Fruit fly (Drosophila melanogaster) whole organism, embryonic: ENCODE measurements around the gene GILT3.

Source experiments
- Adf1 ChIP-seq: fragments of 200-800 bp; sonication (Bioruptor generic); IDR thresholded peaks from 2 replicates; pipeline ENCODE4 v1.3.6; 2022; ENCODE audit warnings: missing biosample characterization, missing genetic modification characterization
- Atf3 ChIP-seq: fragments of 200-800 bp; sonication (Bioruptor generic); optimal IDR thresholded peaks from 3 replicates; lab custom pipeline; 2016; ENCODE audit warnings: missing biosample characterization, missing genetic modification characterization
- BtbVII ChIP-seq: fragments of 200-800 bp; sonication (Bioruptor generic); optimal IDR thresholded peaks from 3 replicates; lab custom pipeline; 2017; ENCODE audit warnings: missing biosample characterization, mild to moderate bottlenecking, missing genetic modification characterization
- CG1024 ChIP-seq: fragments of 200-800 bp; sonication (Bioruptor generic); IDR thresholded peaks from 2 replicates; pipeline ENCODE4 v1.3.6; 2022; ENCODE audit warnings: missing biosample characterization, missing genetic modification characterization
- CG10462 ChIP-seq: fragments of 200-800 bp; sonication (Bioruptor generic); optimal IDR thresholded peaks from 2 replicates; lab custom pipeline; 2016; ENCODE audit warnings: missing biosample characterization, missing genetic modification characterization
- CG11093 ChIP-seq: fragments of 200-800 bp; sonication (Bioruptor generic); IDR thresholded peaks from 3 replicates; pipeline ENCODE4 v1.3.6; 2022; ENCODE audit warnings: missing biosample characterization, missing genetic modification characterization
- CG12219 ChIP-seq: fragments of 200-800 bp; sonication (Bioruptor generic); optimal IDR thresholded peaks from 3 replicates; lab custom pipeline; 2018; ENCODE audit warnings: missing biosample characterization, mild to moderate bottlenecking, missing genetic modification characterization
- CG1233 ChIP-seq: fragments of 200-800 bp; sonication (Bioruptor generic); optimal IDR thresholded peaks from 4 replicates; lab custom pipeline; 2018; ENCODE audit warnings: missing biosample characterization, mild to moderate bottlenecking, missing genetic modification characterization
- CG13287 ChIP-seq: fragments of 200-800 bp; sonication (Bioruptor generic); IDR thresholded peaks from 2 replicates; pipeline ENCODE4 v1.3.6; 2022; ENCODE audit warnings: missing biosample characterization, missing genetic modification characterization; ENCODE audit not compliant: partially characterized antibody
- CG13296 ChIP-seq: fragments of 200-800 bp; sonication (Bioruptor generic); optimal IDR thresholded peaks from 3 replicates; lab custom pipeline; 2018; ENCODE audit warnings: missing biosample characterization, mild to moderate bottlenecking, missing genetic modification characterization
- CG13894 ChIP-seq: fragments of 200-800 bp; sonication (Bioruptor generic); optimal IDR thresholded peaks from 3 replicates; lab custom pipeline; 2018; ENCODE audit warnings: missing biosample characterization, mild to moderate bottlenecking, missing genetic modification characterization, moderate library complexity
- CG4282 ChIP-seq: fragments of 200-800 bp; sonication (Bioruptor generic); optimal IDR thresholded peaks from 2 replicates; lab custom pipeline; 2016; ENCODE audit warnings: missing biosample characterization, missing genetic modification characterization
- CG8765 ChIP-seq: fragments of 200-800 bp; sonication (Bioruptor generic); IDR thresholded peaks from 2 replicates; pipeline ENCODE4 v1.3.6; 2022; ENCODE audit warnings: missing biosample characterization, missing genetic modification characterization
- CG8944 ChIP-seq: fragments of 200-800 bp; sonication (Bioruptor generic); optimal IDR thresholded peaks from 3 replicates; lab custom pipeline; 2016; ENCODE audit warnings: missing biosample characterization, missing genetic modification characterization
- CG9437 ChIP-seq: fragments of 200-800 bp; sonication (Bioruptor generic); optimal IDR thresholded peaks from 2 replicates; lab custom pipeline; 2018; ENCODE audit warnings: missing biosample characterization, mild to moderate bottlenecking, missing genetic modification characterization
- CG9797 ChIP-seq: fragments of 200-800 bp; sonication (Bioruptor generic); optimal IDR thresholded peaks from 3 replicates; lab custom pipeline; 2018; ENCODE audit warnings: missing biosample characterization, mild to moderate bottlenecking, missing genetic modification characterization
- D ChIP-seq, 2 experiments: fragments of 200-800 bp in 1 of 2; fragments of >200 bp in 1 of 2; sonication (Bioruptor generic) in 1 of 2; optimal IDR thresholded peaks; 2 replicates in 1 of 2; 3 replicates in 1 of 2; lab custom pipeline; 2017; ENCODE audit warnings: mild to moderate bottlenecking in 1 of 2, missing biosample characterization in 1 of 2, missing genetic modification characterization in 1 of 2, missing genetic modification reagents in 1 of 2
- Dp ChIP-seq: fragments of 200-800 bp; sonication (Bioruptor generic); optimal IDR thresholded peaks from 2 replicates; lab custom pipeline; 2018; ENCODE audit warnings: missing biosample characterization, mild to moderate bottlenecking, missing genetic modification characterization, moderate library complexity
- Ets65A ChIP-seq: fragments of 200-800 bp; sonication (Bioruptor generic); peaks from one replicate; lab custom pipeline; 2016; ENCODE audit warnings: missing biosample characterization, missing genetic modification characterization
- Gug ChIP-seq: fragments of 200-800 bp; sonication (Bioruptor generic); IDR thresholded peaks from 4 replicates; pipeline ENCODE4 v1.3.6; 2022; ENCODE audit warnings: missing biosample characterization, missing genetic modification characterization
- H2.0 ChIP-seq: fragments of 200-800 bp; sonication (Bioruptor generic); IDR thresholded peaks from 2 replicates; pipeline ENCODE4 v1.3.6; 2022; ENCODE audit warnings: missing biosample characterization, missing genetic modification characterization
- Hey ChIP-seq: fragments of 200-800 bp; sonication (Bioruptor generic); optimal IDR thresholded peaks from 3 replicates; lab custom pipeline; 2018; ENCODE audit warnings: missing biosample characterization, mild to moderate bottlenecking, missing genetic modification characterization
- Hr78 ChIP-seq, 2 experiments: fragments of 200-800 bp in 1 of 2; fragments of >200 bp in 1 of 2; sonication (Bioruptor generic) in 1 of 2; optimal IDR thresholded peaks; 2 replicates each; lab custom pipeline; 2017 to 2019; ENCODE audit warnings: missing biosample characterization in 2 of 2, missing genetic modification characterization in 2 of 2, mild to moderate bottlenecking in 1 of 2, moderate library complexity in 1 of 2
- Med ChIP-seq: fragments of 200-800 bp; sonication (Bioruptor generic); peaks from one replicate; lab custom pipeline; 2016; ENCODE audit warnings: missing biosample characterization, missing genetic modification characterization, mild to moderate bottlenecking, inconsistent platforms, moderate library complexity
- NC2α ChIP-seq: fragments of 200-800 bp; sonication (Bioruptor generic); optimal IDR thresholded peaks from 2 replicates; lab custom pipeline; 2016; ENCODE audit warnings: missing biosample characterization, missing genetic modification characterization
- Nf-YA ChIP-seq: fragments of 200-800 bp; sonication (Bioruptor generic); IDR thresholded peaks from 2 replicates; pipeline ENCODE4 v1.3.6; 2022; ENCODE audit warnings: missing biosample characterization, missing genetic modification characterization
- Ravus ChIP-seq: fragments of 200-800 bp; sonication (Bioruptor generic); IDR thresholded peaks from 2 replicates; pipeline ENCODE4 v1.3.6; 2022; ENCODE audit warnings: missing biosample characterization, missing genetic modification characterization
- Spps ChIP-seq: fragments of 200-800 bp; sonication (Bioruptor generic); optimal IDR thresholded peaks from 2 replicates; lab custom pipeline; 2018; ENCODE audit warnings: missing biosample characterization, mild to moderate bottlenecking, missing genetic modification characterization
- Sry-β ChIP-seq: fragments of 200-800 bp; sonication (Bioruptor generic); optimal IDR thresholded peaks from 2 replicates; lab custom pipeline; 2018; ENCODE audit warnings: missing biosample characterization, mild to moderate bottlenecking, missing genetic modification characterization, moderate library complexity
- Stat92E ChIP-seq, 3 experiments: fragments of >200 bp in 2 of 3; fragments of 200-800 bp in 1 of 3; sonication (Bioruptor generic) in 1 of 3; optimal IDR thresholded peaks; 2 replicates each; lab custom pipeline; 2017 to 2019; ENCODE audit warnings: missing biosample characterization in 3 of 3, missing genetic modification characterization in 3 of 3, mild to moderate bottlenecking in 1 of 3, moderate library complexity in 1 of 3
- abd-A ChIP-seq: fragments of 200-800 bp; sonication (Bioruptor generic); optimal IDR thresholded peaks from 3 replicates; lab custom pipeline; 2019; ENCODE audit warnings: missing biosample characterization, mild to moderate bottlenecking, missing genetic modification characterization, moderate library complexity
- caup ChIP-seq: fragments of 200-800 bp; sonication (Bioruptor generic); optimal IDR thresholded peaks from 3 replicates; lab custom pipeline; 2017; ENCODE audit warnings: missing biosample characterization, mild to moderate bottlenecking, missing genetic modification characterization, moderate library complexity; ENCODE audit not compliant: severe bottlenecking
- cg ChIP-seq: fragments of 200-800 bp; sonication (Bioruptor generic); optimal IDR thresholded peaks from 3 replicates; lab custom pipeline; 2019; ENCODE audit warnings: missing biosample characterization, mild to moderate bottlenecking, missing genetic modification characterization, moderate library complexity
- chm ChIP-seq: fragments of 200-800 bp; sonication (Bioruptor generic); IDR thresholded peaks from 2 replicates; pipeline ENCODE4 v1.3.6; 2022; ENCODE audit warnings: missing biosample characterization, missing genetic modification characterization
- crol ChIP-seq: fragments of 200-800 bp; sonication (Bioruptor generic); IDR thresholded peaks from 2 replicates; pipeline ENCODE4 v1.3.6; 2022; ENCODE audit warnings: missing biosample characterization, missing genetic modification characterization
- disco-r ChIP-seq: fragments of 200-800 bp; sonication (Bioruptor generic); optimal IDR thresholded peaks from 2 replicates; lab custom pipeline; 2016; ENCODE audit warnings: missing biosample characterization, missing genetic modification characterization
- ems ChIP-seq: fragments of 200-800 bp; sonication (Bioruptor generic); optimal IDR thresholded peaks from 3 replicates; lab custom pipeline; 2016; ENCODE audit warnings: missing biosample characterization, missing genetic modification characterization
- gcm ChIP-seq: fragments of 200-800 bp; sonication (Bioruptor generic); optimal IDR thresholded peaks from 2 replicates; lab custom pipeline; 2019; ENCODE audit warnings: missing biosample characterization, mild to moderate bottlenecking, missing genetic modification characterization, moderate library complexity
- gem ChIP-seq: fragments of 200-800 bp; sonication (Bioruptor generic); optimal IDR thresholded peaks from 2 replicates; lab custom pipeline; 2019; ENCODE audit warnings: missing biosample characterization, mild to moderate bottlenecking, missing genetic modification characterization, moderate library complexity
- h ChIP-seq: fragments of >200 bp; optimal IDR thresholded peaks from 2 replicates; lab custom pipeline; 2017
- otp ChIP-seq: fragments of 200-800 bp; sonication (Bioruptor generic); IDR thresholded peaks from 3 replicates; pipeline ENCODE4, ENCODE4 v1.3.6; 2022; ENCODE audit warnings: missing biosample characterization, missing genetic modification characterization
- peb ChIP-seq: fragments of 200-800 bp; sonication (Bioruptor generic); IDR thresholded peaks from 2 replicates; pipeline ENCODE4 v1.3.6; 2022; ENCODE audit warnings: missing biosample characterization, missing genetic modification characterization
- so ChIP-seq: fragments of 200-800 bp; sonication (Bioruptor generic); IDR thresholded peaks from 3 replicates; pipeline ENCODE4 v1.3.6; 2022; ENCODE audit warnings: missing biosample characterization, missing genetic modification characterization
- trh ChIP-seq: fragments of 200-800 bp; sonication (Bioruptor generic); optimal IDR thresholded peaks from 2 replicates; lab custom pipeline; 2016; ENCODE audit warnings: missing biosample characterization, missing genetic modification characterization
- vfl ChIP-seq: fragments of 200-800 bp; sonication (Bioruptor generic); optimal IDR thresholded peaks from 2 replicates; lab custom pipeline; 2016; ENCODE audit warnings: missing biosample characterization, missing genetic modification characterization
- wdn ChIP-seq: fragments of 200-800 bp; sonication (Bioruptor generic); IDR thresholded peaks from 2 replicates; pipeline ENCODE4 v1.3.6; 2022; ENCODE audit warnings: missing biosample characterization, missing genetic modification characterization

GILT3 gene

DNA sequence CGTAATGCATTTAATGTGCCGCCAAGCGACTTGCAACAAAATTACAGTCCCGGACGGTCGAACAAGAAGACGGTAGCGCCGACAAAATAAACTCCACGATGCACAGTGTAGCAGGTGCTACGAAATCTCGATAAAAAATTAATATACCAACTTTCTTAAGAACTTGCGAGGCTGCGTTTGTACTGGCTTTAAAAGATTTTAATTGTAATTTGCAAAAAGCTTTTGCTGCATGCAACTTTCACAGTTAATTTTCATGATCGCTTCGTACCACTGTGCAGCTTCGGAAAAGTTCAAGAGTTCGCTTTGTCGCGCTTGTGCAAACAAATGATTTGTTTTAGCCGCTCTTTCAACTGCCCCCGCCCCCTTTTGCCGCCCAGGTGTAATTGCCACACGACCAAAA, 31.0 kb upstream of the GILT3 start (continued):
- peak; percentile 55 for TF ChIP-seq caup
- no peak for TF ChIP-seq Nf-YA
- TF ChIP-seq ems (GFP tag; lab: Kevin White, UChicago) = peak; percentile 71
- TF ChIP-seq Ravus (GFP tag; lab: Robert Waterston, UW) = peak; percentile 32
- peak; percentile 79 for TF ChIP-seq otp
- TF ChIP-seq peb (GFP tag; lab: Robert Waterston, UW) = peak; percentile 63
- peak; percentile 21 for TF ChIP-seq CG4282 (GFP tag; lab: Kevin White, UChicago)
- TF ChIP-seq CG8944 (GFP tag; lab: Kevin White, UChicago) = peak; percentile 51
- peak; percentile 35 for TF ChIP-seq Atf3 (GFP tag; lab: Kevin White, UChicago)
- TF ChIP-seq Stat92E (GFP tag; optimal IDR thresholded peaks at IDR 0.05; lab: Kevin White, UChicago) = no peak
- TF ChIP-seq CG8765 (GFP tag; lab: Robert Waterston, UW) = no peak
- peak; percentile 78 for TF ChIP-seq gem
- TF ChIP-seq CG9437 (GFP tag; lab: Kevin White, UChicago) = peak; percentile 45
- no peak for TF ChIP-seq trh (GFP tag; lab: Kevin White, UChicago)
- TF ChIP-seq disco-r (GFP tag; lab: Kevin White, UChicago) = no peak
- peak; percentile 53; the same call in 1 of the 3 replicates for TF ChIP-seq CG11093 (GFP tag; lab: Robert Waterston, UW)
- TF ChIP-seq D (optimal IDR thresholded peaks at IDR 0.05; lab: Kevin White, UChicago) = no peak
- peak; percentile 65 for TF ChIP-seq D (GFP tag; optimal IDR thresholded peaks at IDR 0.05; lab: Kevin White, UChicago)
- TF ChIP-seq Dp (GFP tag; lab: Kevin White, UChicago) = no peak
- peak; percentile 33 for TF ChIP-seq CG13296 (GFP tag; lab: Kevin White, UChicago)
- TF ChIP-seq vfl (GFP tag; lab: Kevin White, UChicago) = no peak
- TF ChIP-seq h (lab: Kevin White, UChicago) = no peak
- TF ChIP-seq Sry-β (GFP tag; lab: Kevin White, UChicago) = no peak
- TF ChIP-seq CG1233 (GFP tag; lab: Kevin White, UChicago) = peak; percentile 44
- TF ChIP-seq so = peak; percentile 81
- peak; percentile 34 for TF ChIP-seq NC2α (GFP tag; lab: Kevin White, UChicago)
- TF ChIP-seq, all 482 proteins: peak for 325

DNA sequence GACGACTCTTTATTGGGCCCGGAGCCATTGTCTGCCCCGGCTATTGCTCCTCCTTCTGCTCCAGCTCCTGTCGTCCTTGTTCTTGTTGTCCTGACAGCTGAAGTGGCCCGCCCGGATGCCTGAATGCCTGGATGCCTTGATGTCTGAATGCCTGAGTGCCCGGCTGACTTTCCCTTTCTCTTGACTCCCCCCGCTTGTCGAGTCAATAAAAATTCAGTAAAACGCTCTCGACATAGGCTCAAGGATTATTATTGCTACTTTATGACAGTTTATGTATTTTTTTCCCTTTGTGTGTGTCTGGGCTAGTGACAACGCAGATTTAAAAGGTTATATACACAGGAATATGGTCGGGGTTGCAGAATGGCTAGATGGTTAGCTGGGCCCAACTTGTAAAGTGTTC, 27.3 kb upstream of the GILT3 start:
- TF ChIP-seq Hr78 (GFP tag; optimal IDR thresholded peaks at IDR 0.05; lab: Kevin White, UChicago) (no peak), CG9797 (no peak), wdn (GFP tag; lab: Robert Waterston, UW) (no peak), cg (GFP tag; lab: Kevin White, UChicago) (no peak), Adf1 (GFP tag; lab: Robert Waterston, UW) (no peak), CG12219 (GFP tag; lab: Kevin White, UChicago) (no peak), Gug (GFP tag; lab: Robert Waterston, UW) (no peak), Med (GFP tag; lab: Kevin White, UChicago) (peak; percentile 32), H2.0 (no peak), CG1024 (no peak), CG13894 (tag; lab: Kevin White, UChicago) (peak; percentile 15), abd-A (tag; lab: Kevin White, UChicago) (peak; percentile 90), gcm (GFP tag; lab: Kevin White, UChicago) (no peak), Spps (tag; lab: Kevin White, UChicago) (no peak), crol (GFP tag; lab: Robert Waterston, UW) (peak; percentile 48; the same call in 1 of the 2 replicates), chm (GFP tag; lab: Robert Waterston, UW) (no peak), BtbVII (GFP tag; lab: Kevin White, UChicago) (no peak), Ets65A (peak; percentile 63), CG10462 (GFP tag; lab: Kevin White, UChicago) (no peak), Nf-YA (no peak), Hey (tag; lab: Kevin White, UChicago) (no peak), CG13287 (no peak)
